Fruit fly (Drosophila melanogaster): ENCODE data around the gene ND-42.

ND-42 gene

DNA sequence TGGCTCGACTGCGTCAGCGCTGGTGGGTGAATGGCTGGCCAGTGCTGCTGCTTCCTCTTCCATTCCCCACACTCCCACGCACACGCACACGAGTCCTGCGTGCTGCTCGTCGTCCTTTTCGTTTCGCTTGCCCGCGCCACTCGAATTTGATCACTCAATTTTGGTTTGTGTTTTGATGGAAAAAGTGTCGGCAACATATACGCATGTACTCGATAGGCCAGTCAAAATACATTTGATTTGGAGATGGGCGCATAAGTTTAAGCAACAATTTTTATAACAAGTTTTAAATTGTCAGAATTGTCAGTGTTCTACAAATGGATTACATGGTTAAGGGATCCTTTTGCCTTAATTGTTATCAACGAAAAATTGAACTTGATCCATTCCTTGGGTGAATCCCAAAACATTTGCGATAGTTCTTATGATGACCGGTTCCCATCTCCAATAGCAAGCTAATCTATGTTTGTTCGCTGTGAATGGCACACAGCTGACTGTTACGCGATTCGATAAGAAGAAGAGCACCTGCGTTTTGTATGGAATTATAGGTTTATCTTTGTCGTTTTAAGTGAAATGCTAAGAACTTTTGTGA is 4.4 kb upstream of the ND-42 start, which contains the start of the genes Mitofilin and mRpL35 (continued):
- TF ChIP-seq kni (GFP tag; optimal IDR thresholded peaks at IDR 0.05) (peak; percentile 2), CG10543 (GFP tag; optimal IDR thresholded peaks at IDR 0.05) (peak; percentile 40), lmd (GFP tag; IDR thresholded peaks at IDR 0.05) (peak; percentile 35; the same call in 1 of the 2 replicates), bab2 (GFP tag; optimal IDR thresholded peaks at IDR 0.05) (no peak), CG7372 (GFP tag; IDR thresholded peaks at IDR 0.05) (no peak), CG4282 (GFP tag; optimal IDR thresholded peaks at IDR 0.05) (no peak), en (GFP tag; optimal IDR thresholded peaks at IDR 0.05) (no peak), Fer3 (tag; optimal IDR thresholded peaks at IDR 0.05) (no peak), CG13624 (GFP tag; optimal IDR thresholded peaks at IDR 0.05) (peak; percentile 36), Fer1 (GFP tag; optimal IDR thresholded peaks at IDR 0.05) (no peak), Deaf1 (tag; optimal IDR thresholded peaks at IDR 0.05) (peak; percentile 40)

DNA sequence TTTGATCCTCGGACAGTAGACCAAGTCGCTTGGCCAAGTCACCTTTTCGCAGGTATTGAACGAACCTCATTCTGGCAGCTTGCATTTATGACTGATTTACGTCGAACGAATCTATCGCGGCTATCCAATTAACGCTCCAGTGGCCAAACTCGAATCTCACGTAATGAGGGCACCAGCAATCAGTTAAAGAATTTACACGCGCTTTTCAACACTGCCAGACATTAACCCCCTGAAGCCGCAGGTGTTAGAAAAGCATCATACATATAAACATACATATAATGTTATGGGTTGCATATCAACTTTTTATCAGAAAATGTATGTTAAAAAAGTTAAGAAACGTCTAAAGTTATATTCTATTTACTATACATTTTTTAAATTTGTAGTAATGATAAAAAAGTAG is 2.2 kb upstream of the ND-42 start, which contains the start of gene CG6028:
TSS of gene CG6028 (minus strand) at position 187 of the 400 bp plus-strand sequence.
- TF ChIP-seq Abd-B (GFP tag; optimal IDR thresholded peaks at IDR 0.05) (no peak), MESR4 (GFP tag; optimal IDR thresholded peaks at IDR 0.05) (peak; percentile 41), sc (optimal IDR thresholded peaks at IDR 0.05) (no peak), sc (GFP tag; optimal IDR thresholded peaks at IDR 0.05) (no peak), ATbp (GFP tag; optimal IDR thresholded peaks at IDR 0.05) (no peak), hb (GFP tag; IDR thresholded peaks at IDR 0.05; ENCODE audit: partially characterized antibody) (no peak), ara (GFP tag; IDR thresholded peaks at IDR 0.05) (no peak), Hand (GFP tag; optimal IDR thresholded peaks at IDR 0.05) (no peak), Vsx1 (GFP tag; optimal IDR thresholded peaks at IDR 0.05) (no peak), CG10654 (GFP tag; optimal IDR thresholded peaks at IDR 0.05) (no peak), CG31224 (GFP tag; IDR thresholded peaks at IDR 0.05) (no peak), sug (tag; optimal IDR thresholded peaks at IDR 0.05) (no peak), lov (optimal IDR thresholded peaks at IDR 0.05) (no peak), lov (GFP tag; IDR thresholded peaks at IDR 0.05) (no peak), CG7271 (tag; optimal IDR thresholded peaks at IDR 0.05) (no peak), Hr51 (GFP tag; optimal IDR thresholded peaks at IDR 0.05) (peak in 1 of 2 experiments; percentile 6), Sry-δ (GFP tag; optimal IDR thresholded peaks at IDR 0.05) (peak; percentile 5), CG4854 (GFP tag; optimal IDR thresholded peaks at IDR 0.05) (no peak), jumu (GFP tag; optimal IDR thresholded peaks at IDR 0.05) (no peak), Fer3 (tag; optimal IDR thresholded peaks at IDR 0.05) (no peak), Dek (tag; optimal IDR thresholded peaks at IDR 0.05) (no peak), otp (GFP tag; IDR thresholded peaks at IDR 0.05) (peak; percentile 43; the same call in 1 of the 3 replicates), CG5245 (GFP tag; optimal IDR thresholded peaks at IDR 0.05) (peak; percentile 8), TFAM (GFP tag; optimal IDR thresholded peaks at IDR 0.05) (no peak), jigr1 (GFP tag; IDR thresholded peaks at IDR 0.05) (no peak), CG15011 (GFP tag; optimal IDR thresholded peaks at IDR 0.05) (no peak), Sox102F (GFP tag; optimal IDR thresholded peaks at IDR 0.05) (no peak), sima (GFP tag; optimal IDR thresholded peaks at IDR 0.05) (no peak), cg (GFP tag; optimal IDR thresholded peaks at IDR 0.05) (no peak), trem (tag; optimal IDR thresholded peaks at IDR 0.05) (peak; percentile 2), CG16813 (GFP tag; IDR thresholded peaks at IDR 0.05; ENCODE audit: partially characterized antibody) (no peak), CG43689 (GFP tag; IDR thresholded peaks at IDR 0.05) (no peak), Dp (GFP tag; optimal IDR thresholded peaks at IDR 0.05) (no peak), wdn (GFP tag; IDR thresholded peaks at IDR 0.05) (no peak), ci (GFP tag; IDR thresholded peaks at IDR 0.05) (peak; percentile 31; the same call in 1 of the 3 replicates), Dip3 (GFP tag; optimal IDR thresholded peaks at IDR 0.05) (peak; percentile 5), en (GFP tag; optimal IDR thresholded peaks at IDR 0.05) (no peak), Antp (GFP tag; optimal IDR thresholded peaks at IDR 0.05) (peak; percentile 33), CG4328 (GFP tag; optimal IDR thresholded peaks at IDR 0.05) (no peak), CG8944 (GFP tag; optimal IDR thresholded peaks at IDR 0.05) (no peak), CG12071 (GFP tag; optimal IDR thresholded peaks at IDR 0.05) (no peak)

Measured in whole organism, embryonic.